Fruit fly (Drosophila melanogaster): ENCODE data around the gene Sap47.

The Sap47 gene

DNA sequence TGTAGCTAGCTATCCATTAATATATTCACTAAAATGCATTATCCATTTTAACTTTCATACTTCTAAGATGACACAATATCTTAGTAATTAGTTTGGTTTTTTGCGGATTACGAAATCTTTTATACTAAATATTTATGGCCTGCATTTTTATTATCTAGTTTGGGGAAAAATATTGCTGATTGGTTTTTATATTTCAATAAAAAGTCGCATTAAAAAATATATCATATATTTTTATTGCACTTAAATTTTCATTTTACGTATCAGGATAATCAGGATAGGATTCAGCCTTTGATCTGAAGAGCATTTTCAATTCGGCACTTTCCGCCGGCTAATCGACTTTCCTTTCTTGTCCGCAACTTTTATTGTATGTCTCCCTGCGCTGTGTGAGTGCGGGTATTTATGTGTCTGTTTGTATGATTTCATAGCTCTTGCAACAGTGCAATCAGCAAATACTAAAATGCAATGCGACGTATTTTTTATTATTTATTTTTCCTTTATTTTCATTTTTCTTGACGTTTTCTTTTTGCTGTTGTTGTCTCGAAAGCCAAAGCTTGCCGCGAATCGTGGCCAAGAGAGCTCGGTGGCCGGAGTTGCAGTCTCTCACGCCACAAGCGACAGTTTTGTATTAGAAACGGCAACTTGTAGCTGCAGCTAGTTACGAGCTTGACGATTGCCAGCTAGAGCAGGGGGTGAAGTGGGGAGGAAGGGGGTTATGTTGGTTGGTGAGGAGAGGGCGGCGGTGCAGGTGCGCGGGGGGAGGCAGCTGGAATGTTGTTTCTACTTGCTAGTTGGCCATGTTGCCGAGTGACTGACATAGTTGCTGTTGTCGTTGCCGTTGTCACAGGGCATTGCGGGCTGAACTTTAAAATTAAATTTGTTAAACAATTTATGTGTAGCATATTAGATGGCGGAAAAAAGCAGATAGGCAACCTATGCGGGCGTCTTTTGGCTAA, 12.0 kb upstream of the Sap47 start (continued):
- TF ChIP-seq pdm3 (GFP tag; optimal IDR thresholded peaks at IDR 0.05) (no peak), Eip75B (GFP tag; optimal IDR thresholded peaks at IDR 0.05) (no peak), eg (GFP tag; IDR thresholded peaks at IDR 0.05) (peak; percentile 72; the same call in 2 of the 3 replicates), OdsH (GFP tag; optimal IDR thresholded peaks at IDR 0.05) (peak; percentile 17), Hr39 (GFP tag; optimal IDR thresholded peaks at IDR 0.05) (no peak), Sox102F (GFP tag; optimal IDR thresholded peaks at IDR 0.05) (no peak), dac (GFP tag; optimal IDR thresholded peaks at IDR 0.05) (no peak), CG32006 (GFP tag; optimal IDR thresholded peaks at IDR 0.05) (peak; percentile 83), CG3032 (tag; optimal IDR thresholded peaks at IDR 0.05) (no peak), salr (GFP tag; optimal IDR thresholded peaks at IDR 0.05) (peak in 1 of 2 experiments; percentile 60), Hr4 (GFP tag; optimal IDR thresholded peaks at IDR 0.05) (peak; percentile 62), CG8319 (GFP tag; optimal IDR thresholded peaks at IDR 0.05) (no peak), CG4318 (GFP tag; optimal IDR thresholded peaks at IDR 0.05) (peak; percentile 71), CG16779 (tag; optimal IDR thresholded peaks at IDR 0.05) (no peak), CG6276 (GFP tag; optimal IDR thresholded peaks at IDR 0.05) (peak; percentile 62), CG11902 (GFP tag; optimal IDR thresholded peaks at IDR 0.05) (no peak), Eip93F (GFP tag; optimal IDR thresholded peaks at IDR 0.05) (no peak), dsx (GFP tag; optimal IDR thresholded peaks at IDR 0.05; ENCODE audit: poor library complexity, severe bottlenecking) (no peak), CG6854 (GFP tag; optimal IDR thresholded peaks at IDR 0.05) (no peak), net (GFP tag; optimal IDR thresholded peaks at IDR 0.05) (no peak), CG1621 (tag; optimal IDR thresholded peaks at IDR 0.05) (no peak), CG6163 (GFP tag; IDR thresholded peaks at IDR 0.05) (0 out of 3 replicates have a peak, but pooled peaks have one; percentile 22), esn (GFP tag; optimal IDR thresholded peaks at IDR 0.05) (no peak), Met (GFP tag; optimal IDR thresholded peaks at IDR 0.05) (no peak)

- TF ChIP-seq CG8632 (GFP tag; optimal IDR thresholded peaks at IDR 0.05) (no peak), CG32006 (GFP tag; optimal IDR thresholded peaks at IDR 0.05) (no peak), Sox102F (GFP tag; optimal IDR thresholded peaks at IDR 0.05) (no peak), fd59A (GFP tag; optimal IDR thresholded peaks at IDR 0.05) (no peak), CG10669 (GFP tag; optimal IDR thresholded peaks at IDR 0.05) (no peak), Met (GFP tag; optimal IDR thresholded peaks at IDR 0.05) (no peak), CG6854 (GFP tag; optimal IDR thresholded peaks at IDR 0.05) (no peak), achi (GFP tag; optimal IDR thresholded peaks at IDR 0.05) (no peak), CG7368 (GFP tag; optimal IDR thresholded peaks at IDR 0.05) (no peak), CG3032 (tag; optimal IDR thresholded peaks at IDR 0.05) (no peak), net (GFP tag; optimal IDR thresholded peaks at IDR 0.05) (no peak), svp (GFP tag) (no peak), cyc (GFP tag; optimal IDR thresholded peaks at IDR 0.05) (no peak), CG8119 (GFP tag; IDR thresholded peaks at IDR 0.05) (no peak), CG3919 (GFP tag; optimal IDR thresholded peaks at IDR 0.05) (no peak), Hr4 (GFP tag; optimal IDR thresholded peaks at IDR 0.05) (no peak), lz (GFP tag; optimal IDR thresholded peaks at IDR 0.05) (no peak)
These were observed 9.6 kb upstream of the Sap47 start, which contains the start of gene CG34276 for dm6 chr3R:15925329-15925728. Gene CG34276 (plus strand): TSS chr3R:15925629.

DNA sequence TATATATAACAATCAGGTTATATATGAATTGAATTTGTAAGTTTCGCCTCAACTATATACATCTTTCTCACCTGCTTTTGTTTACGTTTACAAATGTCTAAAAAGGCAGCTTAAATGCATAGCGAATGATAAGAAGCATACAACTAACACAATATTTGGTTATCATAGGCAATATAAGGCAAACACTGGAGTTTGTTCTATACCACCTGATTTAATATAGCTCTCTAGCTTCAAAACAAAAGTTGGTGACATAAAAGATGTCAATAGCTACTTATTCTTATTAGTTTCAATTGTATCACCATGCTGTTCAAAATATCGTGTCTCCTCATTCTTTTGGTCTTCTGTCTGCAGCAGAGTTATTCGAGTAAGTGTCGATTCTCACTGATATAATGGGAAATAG, 9.0 kb upstream of the Sap47 start:
- TF ChIP-seq topi (GFP tag; optimal IDR thresholded peaks at IDR 0.05) (no peak), ss (GFP tag; optimal IDR thresholded peaks at IDR 0.05) (no peak), fkh (GFP tag; optimal IDR thresholded peaks at IDR 0.05) (peak; percentile 44), CG10669 (GFP tag; optimal IDR thresholded peaks at IDR 0.05) (no peak), CG6276 (GFP tag; optimal IDR thresholded peaks at IDR 0.05) (no peak), OdsH (GFP tag; optimal IDR thresholded peaks at IDR 0.05) (no peak)

Data from whole organism, prepupa.